Worm (Caenorhabditis elegans) whole organism, late embryonic: ENCODE results near the gene B0222.11.

Source experiments
- ceh-19 ChIP-seq: fragments of 200-800 bp; sonication (Bioruptor generic); optimal IDR thresholded peaks from 2 replicates; lab custom pipeline; 2018; ENCODE audit warnings: mild to moderate bottlenecking, missing genetic modification characterization, missing compliant biosample characterization
- ceh-2 ChIP-seq: sonication (generic microtip); optimal IDR thresholded peaks from 2 replicates; lab custom pipeline; 2016; ENCODE audit warnings: missing genotype, missing genetic modification characterization, missing compliant biosample characterization
- elt-2 ChIP-seq: sonication (generic microtip); optimal IDR thresholded peaks from 2 replicates; lab custom pipeline; 2016; ENCODE audit warnings: missing genetic modification reagents, missing genetic modification characterization, missing compliant biosample characterization
- fkh-10 ChIP-seq: fragments of 150-350 bp; optimal IDR thresholded peaks from 2 replicates; lab custom pipeline; 2014; ENCODE audit warnings: missing biosample characterization, missing genetic modification reagents, missing genetic modification characterization
- unc-86 ChIP-seq: sonication (generic microtip); optimal IDR thresholded peaks from 2 replicates; lab custom pipeline; 2016; ENCODE audit warnings: missing genetic modification characterization, missing compliant biosample characterization

DNA sequence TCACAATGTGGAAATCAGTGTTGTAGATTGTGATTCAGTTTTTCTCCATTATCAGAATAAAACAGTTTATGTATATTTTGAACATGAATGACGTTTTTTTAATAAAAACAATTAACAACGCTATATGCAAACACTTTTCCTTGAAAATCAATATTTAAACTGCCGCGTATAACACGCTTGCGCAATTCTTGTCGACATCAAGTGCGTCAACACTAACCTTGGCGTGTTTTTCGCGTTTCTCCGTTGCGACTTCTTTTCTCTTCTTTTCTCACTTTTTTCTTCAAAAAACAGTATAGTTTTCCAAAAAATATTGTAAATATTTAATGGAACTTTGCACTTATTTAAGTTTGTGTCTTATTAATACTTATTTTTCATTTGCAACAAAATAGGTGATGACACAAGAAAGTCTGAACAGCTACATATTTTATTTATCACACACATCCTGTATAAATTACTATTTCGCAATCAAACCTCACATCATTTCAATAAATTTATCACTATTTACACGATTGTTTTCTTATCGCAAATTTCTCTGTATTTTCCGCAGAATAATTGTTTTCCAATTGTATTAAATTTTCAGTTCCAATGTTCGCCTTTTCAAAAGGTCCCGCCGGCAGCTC lies 7.3 kb upstream of the B0222.11 start, which contains the start of gene spas-1:
- TF ChIP-seq fkh-10 (GFP tag; lab: Kevin White, UChicago) (no peak), ceh-2 (tag; lab: Kevin White, UChicago) (peak; percentile 34), elt-2 (tag; lab: Kevin White, UChicago) (peak; percentile 79), unc-86 (tag; lab: Kevin White, UChicago) (no peak), ceh-19 (peak; percentile 53)
